Fruit fly (Drosophila melanogaster) whole organism, embryonic: ENCODE measurements around the gene CG32276.
A peak's percentile ranks its signal among the peaks of the same experiment; 100 is the strongest.

Source experiments
- Aef1 ChIP-seq: fragments of 200-800 bp; sonication (Bioruptor generic); IDR thresholded peaks from 3 replicates; pipeline ENCODE4 v1.3.6; 2022; ENCODE audit warnings: missing biosample characterization, missing genetic modification characterization
- Asciz ChIP-seq: fragments of 200-800 bp; sonication (Bioruptor generic); optimal IDR thresholded peaks from 2 replicates; lab custom pipeline; 2017; ENCODE audit warnings: missing biosample characterization, mild to moderate bottlenecking, missing genetic modification characterization, missing genetic modification reagents
- BEAF-32 ChIP-seq: fragments of 200-800 bp; sonication (Bioruptor generic); optimal IDR thresholded peaks from 3 replicates; lab custom pipeline; 2017; ENCODE audit warnings: missing biosample characterization, missing genetic modification characterization, mild to moderate bottlenecking, moderate library complexity, missing genetic modification reagents
- Bdp1 ChIP-seq: fragments of 200-800 bp; sonication (Bioruptor generic); optimal IDR thresholded peaks from 3 replicates; lab custom pipeline; 2016; ENCODE audit warnings: missing biosample characterization, missing genetic modification characterization
- Bgb ChIP-seq: fragments of 200-800 bp; sonication (Bioruptor generic); IDR thresholded peaks from 2 replicates; pipeline ENCODE4 v1.3.6; 2022; ENCODE audit warnings: missing biosample characterization, missing genetic modification characterization; ENCODE audit not compliant: partially characterized antibody
- CG11560 ChIP-seq: fragments of 200-800 bp; sonication (Bioruptor generic); IDR thresholded peaks from 3 replicates; pipeline ENCODE4 v1.3.6; 2022; ENCODE audit warnings: missing biosample characterization, missing genetic modification characterization
- CG12744 ChIP-seq: fragments of 200-800 bp; sonication (Bioruptor generic); optimal IDR thresholded peaks from 2 replicates; lab custom pipeline; 2016; ENCODE audit warnings: missing biosample characterization, missing genetic modification characterization
- CG13287 ChIP-seq: fragments of 200-800 bp; sonication (Bioruptor generic); IDR thresholded peaks from 2 replicates; pipeline ENCODE4 v1.3.6; 2022; ENCODE audit warnings: missing biosample characterization, missing genetic modification characterization; ENCODE audit not compliant: partially characterized antibody
- CG14441 ChIP-seq: fragments of 200-800 bp; sonication (Bioruptor generic); IDR thresholded peaks from 2 replicates; pipeline ENCODE4 v1.3.6; 2022; ENCODE audit warnings: missing biosample characterization, missing genetic modification characterization
- CG14710 ChIP-seq: fragments of 200-800 bp; sonication (Bioruptor generic); optimal IDR thresholded peaks from 3 replicates; lab custom pipeline; 2019; ENCODE audit warnings: missing biosample characterization, mild to moderate bottlenecking, missing genetic modification characterization, moderate library complexity
- CG14860 ChIP-seq: fragments of 200-800 bp; sonication (Bioruptor generic); IDR thresholded peaks from 3 replicates; pipeline ENCODE4 v1.3.6; 2022; ENCODE audit warnings: missing biosample characterization, missing genetic modification characterization; ENCODE audit not compliant: partially characterized antibody
- CG15073 ChIP-seq: fragments of 200-800 bp; sonication (Bioruptor generic); optimal IDR thresholded peaks from 2 replicates; lab custom pipeline; 2016; ENCODE audit warnings: missing biosample characterization, missing genetic modification characterization
- CG15479 ChIP-seq: fragments of 200-800 bp; sonication (Bioruptor generic); optimal IDR thresholded peaks from 3 replicates; lab custom pipeline; 2019; ENCODE audit warnings: missing biosample characterization, mild to moderate bottlenecking, missing genetic modification characterization, moderate library complexity
- CG15514 ChIP-seq: fragments of 200-800 bp; sonication (Bioruptor generic); optimal IDR thresholded peaks from 3 replicates; lab custom pipeline; 2017; ENCODE audit warnings: missing biosample characterization, missing genetic modification characterization, mild to moderate bottlenecking, moderate library complexity, missing genetic modification reagents
- CG16813 ChIP-seq: fragments of 200-800 bp; sonication (Bioruptor generic); IDR thresholded peaks from 3 replicates; pipeline ENCODE4 v1.3.6; 2022; ENCODE audit warnings: missing biosample characterization, missing genetic modification characterization; ENCODE audit not compliant: partially characterized antibody
- CG2678 ChIP-seq: fragments of 200-800 bp; sonication (Bioruptor generic); optimal IDR thresholded peaks from 3 replicates; lab custom pipeline; 2019; ENCODE audit warnings: missing biosample characterization, mild to moderate bottlenecking, missing genetic modification characterization, moderate library complexity
- CG42726 ChIP-seq: fragments of 200-800 bp; sonication (Bioruptor generic); IDR thresholded peaks from 2 replicates; pipeline ENCODE4 v1.3.6; 2022; ENCODE audit warnings: missing biosample characterization, missing genetic modification characterization; ENCODE audit not compliant: partially characterized antibody
- CG6272 ChIP-seq: fragments of 200-800 bp; sonication (Bioruptor generic); IDR thresholded peaks from 2 replicates; pipeline ENCODE4 v1.3.6; 2022; ENCODE audit warnings: missing biosample characterization, missing genetic modification characterization
- CG6791 ChIP-seq: fragments of 200-800 bp; sonication (Bioruptor generic); IDR thresholded peaks from 3 replicates; pipeline ENCODE4 v1.3.6; 2022; ENCODE audit warnings: missing biosample characterization, missing genetic modification characterization; ENCODE audit not compliant: partially characterized antibody
- CG8765 ChIP-seq: fragments of 200-800 bp; sonication (Bioruptor generic); IDR thresholded peaks from 2 replicates; pipeline ENCODE4 v1.3.6; 2022; ENCODE audit warnings: missing biosample characterization, missing genetic modification characterization
- CG9609 ChIP-seq: fragments of 200-800 bp; sonication (Bioruptor generic); optimal IDR thresholded peaks from 3 replicates; lab custom pipeline; 2016; ENCODE audit warnings: missing biosample characterization, missing genetic modification characterization
- Chrac-16 ChIP-seq: fragments of 200-800 bp; sonication (Bioruptor generic); optimal IDR thresholded peaks from 3 replicates; lab custom pipeline; 2016; ENCODE audit warnings: missing biosample characterization, missing genetic modification characterization
- CrebB ChIP-seq: fragments of 200-800 bp; sonication (Bioruptor generic); optimal IDR thresholded peaks from 3 replicates; lab custom pipeline; 2018; ENCODE audit warnings: missing biosample characterization, mild to moderate bottlenecking, missing genetic modification characterization
- Dref ChIP-seq: fragments of 200-800 bp; sonication (Bioruptor generic); IDR thresholded peaks from 2 replicates; pipeline ENCODE4 v1.3.6; 2022; ENCODE audit warnings: missing biosample characterization, missing genetic modification characterization
- E2f2 ChIP-seq: fragments of 200-800 bp; sonication (Bioruptor generic); IDR thresholded peaks from 2 replicates; pipeline ENCODE4 v1.3.6; 2022; ENCODE audit warnings: missing biosample characterization, missing genetic modification characterization
- Fer3 ChIP-seq: fragments of 200-800 bp; sonication (Bioruptor generic); optimal IDR thresholded peaks from 2 replicates; lab custom pipeline; 2018; ENCODE audit warnings: missing biosample characterization, mild to moderate bottlenecking, missing genetic modification characterization, moderate library complexity
- Jarid2 ChIP-seq: fragments of 200-800 bp; sonication (Bioruptor generic); optimal IDR thresholded peaks from 3 replicates; lab custom pipeline; 2017; ENCODE audit warnings: mild to moderate bottlenecking, missing biosample characterization, missing genetic modification reagents, missing genetic modification characterization
- MESR4 ChIP-seq: fragments of 200-800 bp; sonication (Bioruptor generic); optimal IDR thresholded peaks from 2 replicates; lab custom pipeline; 2018; ENCODE audit warnings: missing biosample characterization, mild to moderate bottlenecking, missing genetic modification characterization, moderate library complexity
- Ravus ChIP-seq: fragments of 200-800 bp; sonication (Bioruptor generic); IDR thresholded peaks from 2 replicates; pipeline ENCODE4 v1.3.6; 2022; ENCODE audit warnings: missing biosample characterization, missing genetic modification characterization
- Sin3A ChIP-seq: fragments of >200 bp; optimal IDR thresholded peaks from 2 replicates; lab custom pipeline; 2018
- Sry-δ ChIP-seq: fragments of 200-800 bp; sonication (Bioruptor generic); optimal IDR thresholded peaks from 2 replicates; lab custom pipeline; 2016; ENCODE audit warnings: missing biosample characterization, missing genetic modification characterization
- ase ChIP-seq: fragments of 200-800 bp; sonication (Bioruptor generic); IDR thresholded peaks from 3 replicates; pipeline ENCODE4 v1.3.6; 2022; ENCODE audit warnings: missing biosample characterization, missing genetic modification characterization
- ato ChIP-seq: fragments of 200-800 bp; sonication (Bioruptor generic); IDR thresholded peaks from 2 replicates; pipeline ENCODE4 v1.3.6; 2022; ENCODE audit warnings: missing biosample characterization, missing genetic modification characterization; ENCODE audit not compliant: partially characterized antibody
- bbx ChIP-seq: fragments of 200-800 bp; sonication (Bioruptor generic); IDR thresholded peaks from 2 replicates; pipeline ENCODE4 v1.3.6; 2022; ENCODE audit warnings: missing biosample characterization, missing genetic modification characterization; ENCODE audit not compliant: partially characterized antibody
- dimm ChIP-seq: fragments of 200-800 bp; sonication (Bioruptor generic); IDR thresholded peaks from 2 replicates; pipeline ENCODE4 v1.3.6; 2022; ENCODE audit warnings: missing biosample characterization, missing genetic modification characterization
- hb ChIP-seq: fragments of 200-800 bp; sonication (Bioruptor generic); IDR thresholded peaks from 3 replicates; pipeline ENCODE4 v1.3.6; 2022; ENCODE audit warnings: missing biosample characterization, missing genetic modification characterization; ENCODE audit not compliant: partially characterized antibody
- hbn ChIP-seq: fragments of 200-800 bp; sonication (Bioruptor generic); IDR thresholded peaks from 2 replicates; pipeline ENCODE4 v1.3.6; 2022; ENCODE audit warnings: missing biosample characterization, missing genetic modification characterization; ENCODE audit not compliant: partially characterized antibody
- hkb ChIP-seq, 2 experiments: fragments of 200-800 bp in 1 of 2; fragments of >200 bp in 1 of 2; sonication (Bioruptor generic) in 1 of 2; IDR thresholded peaks in 1 of 2; optimal IDR thresholded peaks in 1 of 2; 2 replicates each; pipeline versions ENCODE4 v1.3.6 to Lab custom; 2017 to 2022; ENCODE audit warnings: missing biosample characterization in 1 of 2, missing genetic modification characterization in 1 of 2
- inv ChIP-seq: fragments of 200-800 bp; sonication (Bioruptor generic); IDR thresholded peaks from 2 replicates; pipeline ENCODE4 v1.3.6; 2022; ENCODE audit warnings: missing biosample characterization, missing genetic modification characterization; ENCODE audit not compliant: partially characterized antibody
- mld ChIP-seq: fragments of 200-800 bp; sonication (Bioruptor generic); IDR thresholded peaks from 3 replicates; pipeline ENCODE4 v1.3.6; 2022; ENCODE audit warnings: missing biosample characterization, missing genetic modification characterization; ENCODE audit not compliant: partially characterized antibody
- nerfin-2 ChIP-seq: fragments of 200-800 bp; sonication (Bioruptor generic); IDR thresholded peaks from 2 replicates; pipeline ENCODE4 v1.3.6; 2022; ENCODE audit warnings: missing biosample characterization, missing genetic modification characterization; ENCODE audit not compliant: partially characterized antibody
- pzg ChIP-seq: fragments of 200-800 bp; sonication (Bioruptor generic); optimal IDR thresholded peaks from 3 replicates; lab custom pipeline; 2018; ENCODE audit warnings: missing biosample characterization, mild to moderate bottlenecking, missing genetic modification characterization, moderate library complexity
- sna ChIP-seq: fragments of 200-800 bp; sonication (Bioruptor generic); IDR thresholded peaks from 2 replicates; pipeline ENCODE4 v1.3.6; 2022; ENCODE audit warnings: missing biosample characterization, missing genetic modification characterization; ENCODE audit not compliant: partially characterized antibody
- tna ChIP-seq: fragments of 200-800 bp; sonication (Bioruptor generic); IDR thresholded peaks from 2 replicates; pipeline ENCODE4 v1.3.6; 2022; ENCODE audit warnings: missing biosample characterization, missing genetic modification characterization; ENCODE audit not compliant: partially characterized antibody
- unc-4 ChIP-seq: fragments of 200-800 bp; sonication (Bioruptor generic); IDR thresholded peaks from 2 replicates; pipeline ENCODE4 v1.3.6; 2022; ENCODE audit warnings: missing biosample characterization, missing genetic modification characterization; ENCODE audit not compliant: partially characterized antibody
- vnd ChIP-seq: fragments of 200-800 bp; sonication (Bioruptor generic); IDR thresholded peaks from 3 replicates; pipeline ENCODE4 v1.3.6; 2022; ENCODE audit warnings: missing biosample characterization, missing genetic modification characterization; ENCODE audit not compliant: partially characterized antibody
- zen2 ChIP-seq: fragments of 200-800 bp; sonication (Bioruptor generic); IDR thresholded peaks from 3 replicates; pipeline ENCODE4 v1.3.6; 2022; ENCODE audit warnings: missing biosample characterization, missing genetic modification characterization; ENCODE audit not compliant: partially characterized antibody

CG32276 gene

dm6 chr3L:3192333-3192894, 6.4 kb downstream of the CG32276 start, which contains the start of gene CG14965 (continued):
- TF ChIP-seq hbn (GFP tag; lab: Robert Waterston, UW): peak; percentile 86
- TF ChIP-seq Jarid2 (GFP tag; lab: Kevin White, UChicago): no peak
- peak; percentile 75 for TF ChIP-seq ato (GFP tag; lab: Robert Waterston, UW)
- peak; percentile 94 for TF ChIP-seq CG13287 (GFP tag; lab: Robert Waterston, UW)
- no peak for TF ChIP-seq CG9609 (GFP tag; lab: Kevin White, UChicago)
- no peak for TF ChIP-seq CG12744 (GFP tag; lab: Kevin White, UChicago)
- peak; percentile 36; the same call in 1 of the 2 replicates for TF ChIP-seq CG14441 (GFP tag; lab: Robert Waterston, UW)
- peak; percentile 99 for TF ChIP-seq CG15514 (GFP tag; lab: Kevin White, UChicago)
- TF ChIP-seq Aef1 (GFP tag; lab: Robert Waterston, UW): no peak
- TF ChIP-seq CG2678: no peak
- TF ChIP-seq Chrac-16 (GFP tag; lab: Kevin White, UChicago): no peak
- TF ChIP-seq Fer3 (tag; lab: Kevin White, UChicago): no peak
- TF ChIP-seq E2f2 (GFP tag; lab: Robert Waterston, UW): peak; percentile 42
- TF ChIP-seq Sry-δ (GFP tag; lab: Kevin White, UChicago): peak; percentile 95
- TF ChIP-seq Asciz (GFP tag; lab: Kevin White, UChicago): no peak
- peak; percentile 84 for TF ChIP-seq Dref
- TF ChIP-seq unc-4 (GFP tag; lab: Robert Waterston, UW): peak; percentile 95
- peak; percentile 86 for TF ChIP-seq CG6791
- TF ChIP-seq sna: peak; percentile 95
- peak; percentile 75; the same call in 2 of the 3 replicates for TF ChIP-seq mld
- no peak for TF ChIP-seq CrebB (tag; lab: Kevin White, UChicago)
- TF ChIP-seq CG15073: no peak
- TF ChIP-seq ase: no peak
- TF ChIP-seq hb (GFP tag; lab: Robert Waterston, UW): peak; percentile 87
- TF ChIP-seq CG8765 (GFP tag; lab: Robert Waterston, UW): no peak
- TF ChIP-seq CG16813 (GFP tag; lab: Robert Waterston, UW): peak; percentile 90
- peak; percentile 34 for TF ChIP-seq hkb (optimal IDR thresholded peaks at IDR 0.05; lab: Kevin White, UChicago)
- TF ChIP-seq hkb (GFP tag; IDR thresholded peaks at IDR 0.05; lab: Robert Waterston, UW): no peak
- peak; percentile 20 for TF ChIP-seq MESR4 (GFP tag; lab: Kevin White, UChicago)
- no peak for TF ChIP-seq Ravus (GFP tag; lab: Robert Waterston, UW)
- peak; percentile 64 for TF ChIP-seq pzg (GFP tag; lab: Kevin White, UChicago)
- peak; percentile 79 for TF ChIP-seq bbx (GFP tag; lab: Robert Waterston, UW)
- peak; percentile 78 for TF ChIP-seq tna (GFP tag; lab: Robert Waterston, UW)
- peak; percentile 95 for TF ChIP-seq BEAF-32 (GFP tag; lab: Kevin White, UChicago)
- TF ChIP-seq vnd (GFP tag; lab: Robert Waterston, UW): peak; percentile 87
- TF ChIP-seq Sin3A (lab: Kevin White, UChicago): peak; percentile 84
- TF ChIP-seq nerfin-2 (GFP tag; lab: Robert Waterston, UW): peak; percentile 90
- TF ChIP-seq dimm (GFP tag; lab: Robert Waterston, UW): no peak
- peak; percentile 27; the same call in 1 of the 2 replicates for TF ChIP-seq CG42726 (GFP tag; lab: Robert Waterston, UW)
- peak; percentile 56; the same call in 1 of the 3 replicates for TF ChIP-seq zen2 (GFP tag; lab: Robert Waterston, UW)
- TF ChIP-seq CG6272 (GFP tag; lab: Robert Waterston, UW): peak; percentile 30; the same call in 1 of the 2 replicates
- TF ChIP-seq CG14710 (tag; lab: Kevin White, UChicago): no peak
- TF ChIP-seq Bgb (GFP tag; lab: Robert Waterston, UW): peak; percentile 89
- TF ChIP-seq CG15479 (GFP tag; lab: Kevin White, UChicago): peak; percentile 79
- peak; percentile 87 for TF ChIP-seq CG14860
- TF ChIP-seq inv: peak; percentile 86
- TF ChIP-seq Bdp1: no peak
- TF ChIP-seq CG11560 (tag; lab: Robert Waterston, UW): no peak
